Fruit fly (Drosophila melanogaster) whole organism, embryonic: ENCODE results near the gene CG14628.

Experiments used
- Bdp1 ChIP-seq: fragments of 200-800 bp; sonication (Bioruptor generic); optimal IDR thresholded peaks from 3 replicates; lab custom pipeline; 2016; ENCODE audit warnings: missing biosample characterization, missing genetic modification characterization
- CG1647 ChIP-seq: fragments of 200-800 bp; sonication (Bioruptor generic); optimal IDR thresholded peaks from 3 replicates; lab custom pipeline; 2016; ENCODE audit warnings: missing biosample characterization, missing genetic modification characterization
- CG16815 ChIP-seq: fragments of 200-800 bp; sonication (Bioruptor generic); optimal IDR thresholded peaks from 3 replicates; lab custom pipeline; 2017; ENCODE audit warnings: missing biosample characterization, mild to moderate bottlenecking, missing genetic modification characterization
- pho ChIP-seq: fragments of 200-800 bp; sonication (Bioruptor generic); optimal IDR thresholded peaks from 2 replicates; lab custom pipeline; 2016; ENCODE audit warnings: missing biosample characterization, missing genetic modification characterization
- tap ChIP-seq: fragments of 200-800 bp; optimal IDR thresholded peaks from 3 replicates; lab custom pipeline; 2019; ENCODE audit warnings: missing biosample characterization, mild to moderate bottlenecking, missing genetic modification characterization, moderate library complexity

DNA sequence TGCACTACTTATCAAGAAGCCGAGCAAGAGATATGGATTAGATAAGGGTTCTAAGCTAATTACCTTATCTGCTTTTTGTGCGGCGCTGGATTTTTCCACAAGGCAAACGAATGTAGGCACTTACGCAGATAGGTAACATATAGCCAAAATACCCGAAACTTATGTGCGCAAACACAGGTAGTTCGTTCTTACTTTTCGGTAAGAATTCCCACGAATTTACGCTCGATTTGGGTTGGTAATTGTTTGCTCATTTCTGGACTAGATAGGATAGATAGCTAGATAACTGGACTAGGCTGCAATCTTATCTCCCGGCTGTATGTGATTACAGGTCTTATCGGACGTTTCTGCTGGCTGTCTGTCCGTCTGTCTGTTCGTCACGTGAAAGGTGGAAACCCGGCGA is 25.1 kb upstream of the CG14628 start:
- TF ChIP-seq pho (GFP tag; lab: Kevin White, UChicago) (no peak), CG16815 (GFP tag; lab: Kevin White, UChicago) (no peak), Bdp1 (GFP tag; lab: Kevin White, UChicago) (no peak), CG1647 (GFP tag; lab: Kevin White, UChicago) (no peak), tap (no peak)
